Fruit fly (Drosophila melanogaster): ENCODE data around the gene ksh.

- TF ChIP-seq CG8478 (optimal IDR thresholded peaks at IDR 0.05) (no peak), CTCF (optimal IDR thresholded peaks at IDR 0.05) (no peak)
Observed at dm6 chrX:19480544-19481127, 14.2 kb downstream of the ksh start.

All from S2 (cell line).